Worm (Caenorhabditis elegans): Measurements from ENCODE around the gene ubl-1.
A peak's percentile ranks its signal among the peaks of the same experiment; 100 is the strongest.

The ubl-1 gene

ce11 chrIII:3063565-3063964 is 4.5 kb upstream of the ubl-1 start:
- TF ChIP-seq blmp-1 (tag; optimal IDR thresholded peaks at IDR 0.05; ENCODE audit: insufficient read depth), result no peak
- TF ChIP-seq unc-62 (GFP tag; optimal IDR thresholded peaks at IDR 0.05), result no peak
- no peak for TF ChIP-seq nhr-11 (tag; optimal IDR thresholded peaks at IDR 0.05)
- TF ChIP-seq mab-5 (tag; optimal IDR thresholded peaks at IDR 0.05), result no peak
- TF ChIP-seq R02D3.7 (tag; optimal IDR thresholded peaks at IDR 0.05), result no peak
- TF ChIP-seq fos-1 (tag; optimal IDR thresholded peaks at IDR 0.05), result no peak
- TF ChIP-seq ztf-11 (tag; optimal IDR thresholded peaks at IDR 0.05), result no peak
- TF ChIP-seq elt-1 (tag; optimal IDR thresholded peaks at IDR 0.05), result no peak
- no peak for TF ChIP-seq ZK546.5 (tag; optimal IDR thresholded peaks at IDR 0.05)
- TF ChIP-seq nhr-10 (tag; optimal IDR thresholded peaks at IDR 0.05), result no peak
- TF ChIP-seq gmeb-1 (tag; optimal IDR thresholded peaks at IDR 0.05), result no peak
- TF ChIP-seq sma-9 (GFP tag; optimal IDR thresholded peaks at IDR 0.05), result no peak
- TF ChIP-seq sma-9 (tag; optimal IDR thresholded peaks at IDR 0.05), result no peak
- no peak for TF ChIP-seq mbf-1 (tag; optimal IDR thresholded peaks at IDR 0.05)
- TF ChIP-seq zag-1 (tag; optimal IDR thresholded peaks at IDR 0.05), result no peak

ce11 chrIII:3063999-3064398 is 4.1 kb upstream of the ubl-1 start, which contains the start of gene H06I04.6:
Gene H06I04.6, minus strand, starts transcription at chrIII:3064343.
- TF ChIP-seq lin-11 (tag; optimal IDR thresholded peaks at IDR 0.05) (no peak), ama-1 (optimal IDR thresholded peaks at IDR 0.05) (no peak), dmd-4 (tag; optimal IDR thresholded peaks at IDR 0.05) (no peak)

ce11 chrIII:3064566-3064965 is 3.5 kb upstream of the ubl-1 start:
- TF ChIP-seq nhr-6 (tag; optimal IDR thresholded peaks at IDR 0.05), result no peak
- TF ChIP-seq ZK546.5 (tag; optimal IDR thresholded peaks at IDR 0.05), result no peak
- TF ChIP-seq nhr-129 (tag; optimal IDR thresholded peaks at IDR 0.05), result no peak
- TF ChIP-seq egl-27 (tag; optimal IDR thresholded peaks at IDR 0.05), result no peak
- TF ChIP-seq alr-1 (tag; optimal IDR thresholded peaks at IDR 0.05), result no peak
- no peak for TF ChIP-seq unc-39 (tag; optimal IDR thresholded peaks at IDR 0.05)
- TF ChIP-seq unc-55 (GFP tag; optimal IDR thresholded peaks at IDR 0.05), result no peak
- TF ChIP-seq ztf-4 (tag; optimal IDR thresholded peaks at IDR 0.05), result no peak
- no peak for TF ChIP-seq ceh-82 (tag; optimal IDR thresholded peaks at IDR 0.05)
- TF ChIP-seq nhr-12 (tag; optimal IDR thresholded peaks at IDR 0.05), result no peak
- TF ChIP-seq nhr-77 (tag; optimal IDR thresholded peaks at IDR 0.05), result no peak
- no peak for TF ChIP-seq R02D3.7 (tag; optimal IDR thresholded peaks at IDR 0.05)
- TF ChIP-seq dmd-4 (tag; optimal IDR thresholded peaks at IDR 0.05), result no peak
- no peak for TF ChIP-seq nhr-10 (tag; optimal IDR thresholded peaks at IDR 0.05)
- no peak for TF ChIP-seq ama-1 (optimal IDR thresholded peaks at IDR 0.05)
- TF ChIP-seq C34F6.9 (tag; optimal IDR thresholded peaks at IDR 0.05), result no peak
- no peak for TF ChIP-seq lin-13 (GFP tag; optimal IDR thresholded peaks at IDR 0.05)
- no peak for TF ChIP-seq sem-4 (tag; optimal IDR thresholded peaks at IDR 0.05)

ce11 chrIII:3065876-3066509 is 2.1 kb upstream of the ubl-1 start:
- TF ChIP-seq elt-1 (tag; optimal IDR thresholded peaks at IDR 0.05), result no peak
- no peak for TF ChIP-seq ztf-11 (tag; optimal IDR thresholded peaks at IDR 0.05)
- TF ChIP-seq mdl-1 (tag; optimal IDR thresholded peaks at IDR 0.05), result peak in 1 of 2 experiments; percentile 1
- TF ChIP-seq ceh-82 (tag; optimal IDR thresholded peaks at IDR 0.05), result no peak
- no peak for TF ChIP-seq dmd-4 (tag; optimal IDR thresholded peaks at IDR 0.05)
- TF ChIP-seq unc-62 (GFP tag; optimal IDR thresholded peaks at IDR 0.05), result no peak
- TF ChIP-seq nhr-21 (tag; optimal IDR thresholded peaks at IDR 0.05), result peak; percentile 50
- TF ChIP-seq nhr-23 (tag; optimal IDR thresholded peaks at IDR 0.05), result no peak
- TF ChIP-seq alr-1 (tag; optimal IDR thresholded peaks at IDR 0.05), result no peak
- TF ChIP-seq nhr-77 (tag; optimal IDR thresholded peaks at IDR 0.05), result no peak
- TF ChIP-seq ztf-4 (tag; optimal IDR thresholded peaks at IDR 0.05), result peak; percentile 27
- TF ChIP-seq F13H6.1 (tag; optimal IDR thresholded peaks at IDR 0.05), result peak; percentile 91
- no peak for TF ChIP-seq unc-39 (tag; optimal IDR thresholded peaks at IDR 0.05)
- peak; percentile 48 for TF ChIP-seq nhr-25 (tag; optimal IDR thresholded peaks at IDR 0.05)
- TF ChIP-seq gmeb-1 (tag; optimal IDR thresholded peaks at IDR 0.05), result peak; percentile 50
- no peak for TF ChIP-seq nhr-237 (tag; optimal IDR thresholded peaks at IDR 0.05)
- TF ChIP-seq crh-2 (tag; optimal IDR thresholded peaks at IDR 0.05), result peak; percentile 66
- TF ChIP-seq aly-2 (tag; optimal IDR thresholded peaks at IDR 0.05), result no peak
- TF ChIP-seq C34F6.9 (tag; optimal IDR thresholded peaks at IDR 0.05), result peak; percentile 66
- TF ChIP-seq sem-4 (tag; optimal IDR thresholded peaks at IDR 0.05), result peak; percentile 41
- TF ChIP-seq nhr-12 (tag; optimal IDR thresholded peaks at IDR 0.05), result no peak
- no peak for TF ChIP-seq nhr-10 (tag; optimal IDR thresholded peaks at IDR 0.05)
- no peak for TF ChIP-seq ceh-16 (tag; optimal IDR thresholded peaks at IDR 0.05)
- no peak for TF ChIP-seq unc-55 (GFP tag; optimal IDR thresholded peaks at IDR 0.05)
- no peak for TF ChIP-seq skn-1 (tag; optimal IDR thresholded peaks at IDR 0.05)
- peak; percentile 62 for TF ChIP-seq sma-3 (GFP tag; optimal IDR thresholded peaks at IDR 0.05)
- TF ChIP-seq nhr-6 (tag; optimal IDR thresholded peaks at IDR 0.05), result no peak
- peak; percentile 67 for TF ChIP-seq snpc-4 (tag; optimal IDR thresholded peaks at IDR 0.05)
- TF ChIP-seq Y55F3AM.14 (GFP tag; optimal IDR thresholded peaks at IDR 0.05), result no peak
- peak; percentile 64 for TF ChIP-seq lin-13 (GFP tag; optimal IDR thresholded peaks at IDR 0.05)
- no peak for TF ChIP-seq lin-39 (tag; optimal IDR thresholded peaks at IDR 0.05)
- TF ChIP-seq blmp-1 (tag; optimal IDR thresholded peaks at IDR 0.05; ENCODE audit: insufficient read depth), result peak; percentile 28
- peak; percentile 39 for TF ChIP-seq mab-5 (tag; optimal IDR thresholded peaks at IDR 0.05)
- TF ChIP-seq ztf-1 (GFP tag; conservative IDR thresholded peaks at IDR 0.05), result no peak
- no peak for TF ChIP-seq mbf-1 (tag; optimal IDR thresholded peaks at IDR 0.05)
